Fruit fly (Drosophila melanogaster) whole organism, embryonic: Measurements from ENCODE around the gene CG32106.

Source experiments
- B-H1 ChIP-seq: fragments of 200-800 bp; sonication (Bioruptor generic); IDR thresholded peaks from 3 replicates; pipeline ENCODE4 v1.3.6; 2022; ENCODE audit warnings: missing biosample characterization, missing genetic modification characterization
- Bdp1 ChIP-seq: fragments of 200-800 bp; sonication (Bioruptor generic); optimal IDR thresholded peaks from 3 replicates; lab custom pipeline; 2016; ENCODE audit warnings: missing biosample characterization, missing genetic modification characterization
- BtbVII ChIP-seq: fragments of 200-800 bp; sonication (Bioruptor generic); optimal IDR thresholded peaks from 3 replicates; lab custom pipeline; 2017; ENCODE audit warnings: missing biosample characterization, mild to moderate bottlenecking, missing genetic modification characterization
- C15 ChIP-seq: fragments of 200-800 bp; sonication (Bioruptor generic); IDR thresholded peaks from 3 replicates; pipeline ENCODE4 v1.3.6; 2022; ENCODE audit warnings: missing biosample characterization, missing genetic modification characterization
- CG10209 ChIP-seq: fragments of 200-800 bp; sonication (Bioruptor generic); optimal IDR thresholded peaks from 3 replicates; lab custom pipeline; 2017; ENCODE audit warnings: missing biosample characterization, mild to moderate bottlenecking, missing genetic modification characterization, missing genetic modification reagents
- CG12104 ChIP-seq: fragments of 200-800 bp; sonication (Bioruptor generic); optimal IDR thresholded peaks from 3 replicates; lab custom pipeline; 2016; ENCODE audit warnings: missing biosample characterization, missing genetic modification characterization
- CG13123 ChIP-seq: fragments of 200-800 bp; sonication (Bioruptor generic); optimal IDR thresholded peaks from 2 replicates; lab custom pipeline; 2016; ENCODE audit warnings: missing biosample characterization, missing genetic modification characterization
- CG14667 ChIP-seq: fragments of 200-800 bp; sonication (Bioruptor generic); IDR thresholded peaks from 2 replicates; pipeline ENCODE4 v1.3.6; 2022; ENCODE audit warnings: missing biosample characterization, missing genetic modification characterization
- CG18262 ChIP-seq: fragments of 200-800 bp; optimal IDR thresholded peaks from 3 replicates; lab custom pipeline; 2019; ENCODE audit warnings: missing biosample characterization, mild to moderate bottlenecking, missing genetic modification characterization, moderate library complexity
- CG18599 ChIP-seq: fragments of 200-800 bp; sonication (Bioruptor generic); optimal IDR thresholded peaks from 3 replicates; lab custom pipeline; 2017; ENCODE audit warnings: missing biosample characterization, missing genetic modification characterization, mild to moderate bottlenecking, moderate library complexity, missing genetic modification reagents
- CG31365 ChIP-seq: fragments of 200-800 bp; sonication (Bioruptor generic); optimal IDR thresholded peaks from 2 replicates; lab custom pipeline; 2018; ENCODE audit warnings: missing biosample characterization, mild to moderate bottlenecking, missing genetic modification characterization
- CG34224 ChIP-seq: fragments of 200-800 bp; sonication (Bioruptor generic); IDR thresholded peaks from 3 replicates; pipeline ENCODE4 v1.3.6; 2022; ENCODE audit warnings: missing biosample characterization, missing genetic modification characterization; ENCODE audit not compliant: partially characterized antibody
- CG8281 ChIP-seq: fragments of 200-800 bp; sonication (Bioruptor generic); optimal IDR thresholded peaks from 2 replicates; lab custom pipeline; 2018; ENCODE audit warnings: missing biosample characterization, mild to moderate bottlenecking, missing genetic modification characterization, moderate library complexity
- CG8290 ChIP-seq, 3 experiments: fragments of 200-800 bp; sonication (Bioruptor generic); optimal IDR thresholded peaks; 2 replicates each; lab custom pipeline; 2016 to 2019; ENCODE audit warnings: missing biosample characterization in 3 of 3, missing genetic modification characterization in 3 of 3, mild to moderate bottlenecking in 2 of 3, moderate library complexity in 1 of 3
- CG8765 ChIP-seq: fragments of 200-800 bp; sonication (Bioruptor generic); IDR thresholded peaks from 2 replicates; pipeline ENCODE4 v1.3.6; 2022; ENCODE audit warnings: missing biosample characterization, missing genetic modification characterization
- Dll ChIP-seq: fragments of 200-800 bp; sonication (Bioruptor generic); IDR thresholded peaks from 4 replicates; pipeline ENCODE4 v1.3.6; 2022; ENCODE audit warnings: missing biosample characterization, missing genetic modification characterization; ENCODE audit not compliant: partially characterized antibody
- E2f1 ChIP-seq: fragments of 200-800 bp; sonication (Bioruptor generic); IDR thresholded peaks from 2 replicates; pipeline ENCODE4 v1.3.6; 2022; ENCODE audit warnings: missing biosample characterization, missing genetic modification characterization
- HmgZ ChIP-seq: fragments of 200-800 bp; sonication (Bioruptor generic); optimal IDR thresholded peaks from 2 replicates; lab custom pipeline; 2018; ENCODE audit warnings: missing biosample characterization, mild to moderate bottlenecking, missing genetic modification characterization
- MTF-1 ChIP-seq: fragments of 200-800 bp; sonication (Bioruptor generic); optimal IDR thresholded peaks from 2 replicates; lab custom pipeline; 2018; ENCODE audit warnings: missing biosample characterization, mild to moderate bottlenecking, missing genetic modification characterization, borderline replicate concordance
- Meics ChIP-seq: fragments of 200-800 bp; sonication (Bioruptor generic); optimal IDR thresholded peaks from 2 replicates; lab custom pipeline; 2017; ENCODE audit warnings: missing biosample characterization, mild to moderate bottlenecking, missing genetic modification characterization
- NC2α ChIP-seq: fragments of 200-800 bp; sonication (Bioruptor generic); optimal IDR thresholded peaks from 2 replicates; lab custom pipeline; 2016; ENCODE audit warnings: missing biosample characterization, missing genetic modification characterization
- PHDP ChIP-seq: fragments of 200-800 bp; sonication (Bioruptor generic); optimal IDR thresholded peaks from 3 replicates; lab custom pipeline; 2018; ENCODE audit warnings: missing biosample characterization, mild to moderate bottlenecking, missing genetic modification characterization, moderate library complexity
- Ssrp ChIP-seq: fragments of 200-800 bp; sonication (Bioruptor generic); optimal IDR thresholded peaks from 2 replicates; lab custom pipeline; 2018; ENCODE audit warnings: missing biosample characterization, mild to moderate bottlenecking, missing genetic modification characterization, moderate library complexity
- abd-A ChIP-seq: fragments of 200-800 bp; sonication (Bioruptor generic); optimal IDR thresholded peaks from 3 replicates; lab custom pipeline; 2019; ENCODE audit warnings: missing biosample characterization, mild to moderate bottlenecking, missing genetic modification characterization, moderate library complexity
- aop ChIP-seq: fragments of 200-800 bp; sonication (Bioruptor generic); IDR thresholded peaks from 2 replicates; pipeline ENCODE4 v1.3.6; 2022; ENCODE audit warnings: missing biosample characterization, missing genetic modification characterization
- ci ChIP-seq: fragments of 200-800 bp; sonication (Bioruptor generic); IDR thresholded peaks from 3 replicates; pipeline ENCODE4 v1.3.6; 2022; ENCODE audit warnings: missing biosample characterization, missing genetic modification characterization
- da ChIP-seq: fragments of 200-800 bp; sonication (Bioruptor generic); optimal IDR thresholded peaks from 2 replicates; lab custom pipeline; 2016; ENCODE audit warnings: missing biosample characterization, missing genetic modification characterization
- disco-r ChIP-seq: fragments of 200-800 bp; sonication (Bioruptor generic); optimal IDR thresholded peaks from 2 replicates; lab custom pipeline; 2016; ENCODE audit warnings: missing biosample characterization, missing genetic modification characterization
- esg ChIP-seq: fragments of 200-800 bp; sonication (Bioruptor generic); conservative IDR thresholded peaks from 2 replicates; pipeline ENCODE4 v1.3.6; 2022; ENCODE audit warnings: missing biosample characterization, missing genetic modification characterization
- gce ChIP-seq: fragments of 200-800 bp; sonication (Bioruptor generic); IDR thresholded peaks from 3 replicates; pipeline ENCODE4 v1.3.6; 2022; ENCODE audit warnings: missing biosample characterization, missing genetic modification characterization
- gfzf ChIP-seq: fragments of 200-800 bp; sonication (Bioruptor generic); optimal IDR thresholded peaks from 2 replicates; lab custom pipeline; 2016; ENCODE audit warnings: missing biosample characterization, mild to moderate bottlenecking, missing genetic modification characterization, moderate library complexity
- gro ChIP-seq: fragments of 200-800 bp; sonication (Bioruptor generic); optimal IDR thresholded peaks from 2 replicates; lab custom pipeline; 2016; ENCODE audit warnings: missing biosample characterization, missing genetic modification characterization
- maf-S ChIP-seq: fragments of 200-800 bp; sonication (Bioruptor generic); optimal IDR thresholded peaks from 2 replicates; lab custom pipeline; 2016; ENCODE audit warnings: missing biosample characterization, missing genetic modification characterization
- mam ChIP-seq: fragments of 200-800 bp; sonication (Bioruptor generic); optimal IDR thresholded peaks from 3 replicates; lab custom pipeline; 2016; ENCODE audit warnings: missing biosample characterization, missing genetic modification characterization
- nau ChIP-seq: fragments of 200-800 bp; sonication (Bioruptor generic); optimal IDR thresholded peaks from 3 replicates; lab custom pipeline; 2017; ENCODE audit warnings: missing biosample characterization, mild to moderate bottlenecking, missing genetic modification characterization, missing genetic modification reagents
- nerfin-1 ChIP-seq: fragments of 200-800 bp; sonication (Bioruptor generic); optimal IDR thresholded peaks from 3 replicates; lab custom pipeline; 2019; ENCODE audit warnings: missing biosample characterization, mild to moderate bottlenecking, missing genetic modification characterization, moderate library complexity
- otp ChIP-seq: fragments of 200-800 bp; sonication (Bioruptor generic); IDR thresholded peaks from 3 replicates; pipeline ENCODE4, ENCODE4 v1.3.6; 2022; ENCODE audit warnings: missing biosample characterization, missing genetic modification characterization
- pzg ChIP-seq: fragments of 200-800 bp; sonication (Bioruptor generic); optimal IDR thresholded peaks from 3 replicates; lab custom pipeline; 2018; ENCODE audit warnings: missing biosample characterization, mild to moderate bottlenecking, missing genetic modification characterization, moderate library complexity
- sens ChIP-seq: fragments of 200-800 bp; sonication (Bioruptor generic); peaks from one replicate; lab custom pipeline; 2016; ENCODE audit warnings: missing biosample characterization, missing genetic modification characterization
- sens-2 ChIP-seq: fragments of 200-800 bp; sonication (Bioruptor generic); IDR thresholded peaks from 2 replicates; pipeline ENCODE4 v1.3.6; 2022; ENCODE audit warnings: missing biosample characterization, missing genetic modification characterization
- stwl ChIP-seq: fragments of 200-800 bp; sonication (Bioruptor generic); optimal IDR thresholded peaks from 3 replicates; lab custom pipeline; 2018; ENCODE audit warnings: missing biosample characterization, mild to moderate bottlenecking, missing genetic modification characterization, moderate library complexity
- tll ChIP-seq, 2 experiments: fragments of 200-800 bp in 1 of 2; fragments of >200 bp in 1 of 2; sonication (Bioruptor generic) in 1 of 2; optimal IDR thresholded peaks; 2 replicates each; lab custom pipeline; 2017 to 2019; ENCODE audit warnings: missing biosample characterization in 2 of 2, missing genetic modification characterization in 2 of 2, mild to moderate bottlenecking in 1 of 2, moderate library complexity in 1 of 2
- tna ChIP-seq: fragments of 200-800 bp; sonication (Bioruptor generic); IDR thresholded peaks from 2 replicates; pipeline ENCODE4 v1.3.6; 2022; ENCODE audit warnings: missing biosample characterization, missing genetic modification characterization; ENCODE audit not compliant: partially characterized antibody
- trem ChIP-seq: fragments of 200-800 bp; optimal IDR thresholded peaks from 3 replicates; lab custom pipeline; 2019; ENCODE audit warnings: missing biosample characterization, mild to moderate bottlenecking, missing genetic modification characterization, moderate library complexity
- twi ChIP-seq: fragments of 200-800 bp; optimal IDR thresholded peaks from 2 replicates; lab custom pipeline; 2019; ENCODE audit warnings: missing biosample characterization, mild to moderate bottlenecking, missing genetic modification characterization, moderate library complexity
- zen ChIP-seq: fragments of 200-800 bp; sonication (Bioruptor generic); optimal IDR thresholded peaks from 3 replicates; lab custom pipeline; 2018; ENCODE audit warnings: missing biosample characterization, mild to moderate bottlenecking, missing genetic modification characterization, moderate library complexity

The CG32106 gene

DNA sequence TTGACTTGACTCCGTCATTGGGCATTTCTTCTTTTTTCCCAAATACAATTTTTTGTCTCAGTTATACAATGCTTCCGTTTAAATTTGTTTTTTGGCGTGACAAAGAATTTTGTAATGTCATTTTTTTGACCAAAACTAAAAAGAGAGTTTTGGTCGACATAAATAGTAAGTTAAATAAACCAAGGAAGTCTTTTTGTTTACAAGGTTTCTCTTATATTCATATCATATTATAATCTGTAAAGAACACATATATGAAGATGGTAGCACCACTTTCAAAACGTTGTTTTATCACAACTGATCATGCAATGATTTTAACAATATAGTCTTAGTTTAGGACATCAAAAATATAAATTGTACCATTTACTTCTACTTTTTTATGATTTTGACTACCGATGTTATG is 2.5 kb upstream of the CG32106 start, which contains the start of the genes CG10969 and CG17666:
Gene CG10969, minus strand, starts transcription at position 101 of the 400 bp plus-strand sequence.
Gene CG17666, plus strand, starts transcription at position 329 of the 400 bp plus-strand sequence.
- no peak for TF ChIP-seq nau (GFP tag; lab: Kevin White, UChicago)
- TF ChIP-seq Ssrp (tag; lab: Kevin White, UChicago), result no peak
- no peak for TF ChIP-seq tll (GFP tag; optimal IDR thresholded peaks at IDR 0.05; lab: Kevin White, UChicago)
- no peak for TF ChIP-seq sens-2 (GFP tag; lab: Robert Waterston, UW)
- no peak for TF ChIP-seq esg (GFP tag; lab: Robert Waterston, UW)
- no peak for TF ChIP-seq CG8765 (GFP tag; lab: Robert Waterston, UW)
- no peak for TF ChIP-seq tna (GFP tag; lab: Robert Waterston, UW)
- no peak for TF ChIP-seq maf-S (GFP tag; lab: Kevin White, UChicago)
- TF ChIP-seq CG8281 (tag; lab: Kevin White, UChicago), result no peak
- TF ChIP-seq CG13123 (GFP tag; lab: Kevin White, UChicago), result no peak
- no peak for TF ChIP-seq Meics (GFP tag; lab: Kevin White, UChicago)
- TF ChIP-seq, all 482 proteins: peak for 0

DNA sequence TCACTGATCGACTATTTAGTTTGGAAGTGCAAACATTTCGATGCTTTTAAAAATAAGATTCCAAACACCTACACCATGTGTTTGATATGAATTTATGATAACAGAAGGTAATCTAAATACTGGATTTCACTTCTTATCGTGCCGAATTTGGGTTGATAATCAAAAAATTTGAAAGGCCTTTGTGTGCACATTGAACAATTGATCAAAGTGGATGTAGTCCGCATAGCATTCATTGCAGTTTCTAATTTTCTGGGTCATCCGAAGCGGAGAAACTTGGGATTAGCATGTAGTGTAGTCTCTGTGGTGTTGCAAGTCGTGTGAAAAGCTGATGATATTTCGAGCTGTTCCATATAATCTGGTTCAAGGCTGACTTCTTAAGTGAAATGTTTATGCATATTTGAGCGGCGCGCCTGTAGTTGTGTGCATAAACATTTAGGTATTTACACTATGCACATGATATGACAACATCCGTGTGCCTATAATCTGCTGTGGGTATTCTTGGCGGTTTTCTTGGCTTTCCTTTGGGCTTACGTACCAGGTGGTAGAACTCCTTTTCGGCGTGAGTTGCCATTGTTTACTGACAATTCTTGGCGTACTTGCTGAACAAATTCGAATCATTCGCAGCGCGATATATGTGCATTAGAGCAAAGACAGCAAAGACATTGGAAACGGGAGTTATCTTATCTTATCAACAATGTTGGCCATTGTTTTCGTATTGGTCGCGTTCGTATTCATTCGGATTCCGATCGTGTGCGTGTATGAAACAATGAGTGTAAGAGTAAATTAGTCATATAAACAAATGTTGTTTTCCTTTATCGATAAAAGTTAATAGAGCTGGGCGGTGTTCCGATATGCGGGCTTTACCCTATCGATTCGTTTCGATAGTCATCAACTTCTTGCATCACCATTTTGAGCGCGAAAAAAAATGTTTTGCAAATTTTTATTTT is 5.5 kb downstream of the CG32106 start, which contains the start of gene Hip1:
Gene Hip1, minus strand, starts transcription at position 834 of the 947 bp plus-strand sequence.
- no peak for TF ChIP-seq sens-2 (GFP tag; lab: Robert Waterston, UW)
- TF ChIP-seq CG10209 (GFP tag; lab: Kevin White, UChicago), result no peak
- TF ChIP-seq twi (tag; lab: Kevin White, UChicago), result no peak
- TF ChIP-seq NC2α (GFP tag; lab: Kevin White, UChicago), result no peak
- TF ChIP-seq stwl (tag; lab: Kevin White, UChicago), result peak; percentile 65
- TF ChIP-seq otp, result no peak
- no peak for TF ChIP-seq mam (GFP tag; lab: Kevin White, UChicago)
- TF ChIP-seq CG14667, result no peak
- TF ChIP-seq CG31365 (tag; lab: Kevin White, UChicago), result no peak
- no peak for TF ChIP-seq C15 (GFP tag; lab: Robert Waterston, UW)
- TF ChIP-seq Bdp1 (GFP tag; lab: Kevin White, UChicago), result no peak
- no peak; the same call in 2 of the 3 replicates for TF ChIP-seq ci (GFP tag; lab: Robert Waterston, UW)
- no peak for TF ChIP-seq CG12104
- no peak for TF ChIP-seq trem (tag; lab: Kevin White, UChicago)
- TF ChIP-seq B-H1 (GFP tag; lab: Robert Waterston, UW), result no peak
- no peak for TF ChIP-seq abd-A
- no peak for TF ChIP-seq gce
- TF ChIP-seq E2f1 (GFP tag; lab: Robert Waterston, UW), result no peak
- no peak for TF ChIP-seq zen (tag; lab: Kevin White, UChicago)
- peak; percentile 92 for TF ChIP-seq CG34224 (GFP tag; lab: Robert Waterston, UW)
- no peak for TF ChIP-seq nerfin-1 (tag; lab: Kevin White, UChicago)
- no peak for TF ChIP-seq CG8290 (GFP tag; optimal IDR thresholded peaks at IDR 0.05; lab: Kevin White, UChicago)
- no peak for TF ChIP-seq CG8290 (tag; optimal IDR thresholded peaks at IDR 0.05; lab: Kevin White, UChicago)
- TF ChIP-seq pzg (GFP tag; lab: Kevin White, UChicago), result peak; percentile 70
- TF ChIP-seq HmgZ (tag; lab: Kevin White, UChicago), result no peak
- TF ChIP-seq Dll (GFP tag; lab: Robert Waterston, UW), result peak; percentile 88
- no peak for TF ChIP-seq da (GFP tag; lab: Kevin White, UChicago)
- no peak for TF ChIP-seq CG18599 (GFP tag; lab: Kevin White, UChicago)
- no peak for TF ChIP-seq PHDP (tag; lab: Kevin White, UChicago)
- TF ChIP-seq aop (GFP tag; lab: Robert Waterston, UW), result no peak
- TF ChIP-seq disco-r (GFP tag; lab: Kevin White, UChicago), result no peak
- no peak for TF ChIP-seq gro (GFP tag; lab: Kevin White, UChicago)
- TF ChIP-seq CG18262 (tag; lab: Kevin White, UChicago), result no peak
- no peak for TF ChIP-seq BtbVII (GFP tag; lab: Kevin White, UChicago)
- TF ChIP-seq sens (GFP tag; lab: Kevin White, UChicago), result no peak
- no peak for TF ChIP-seq MTF-1
- TF ChIP-seq gfzf (GFP tag; lab: Kevin White, UChicago), result peak; percentile 15
